Fruit fly (Drosophila melanogaster) whole organism, embryonic: ENCODE measurements around the gene CG31161.

ENCODE experiments used
- BEAF-32 ChIP-seq: fragments of 200-800 bp; sonication (Bioruptor generic); optimal IDR thresholded peaks from 3 replicates; lab custom pipeline; 2017; ENCODE audit warnings: missing biosample characterization, missing genetic modification characterization, mild to moderate bottlenecking, moderate library complexity, missing genetic modification reagents
- CG10209 ChIP-seq: fragments of 200-800 bp; sonication (Bioruptor generic); optimal IDR thresholded peaks from 3 replicates; lab custom pipeline; 2017; ENCODE audit warnings: missing biosample characterization, mild to moderate bottlenecking, missing genetic modification characterization, missing genetic modification reagents
- CG10979 ChIP-seq: fragments of 200-800 bp; sonication (Bioruptor generic); optimal IDR thresholded peaks from 2 replicates; lab custom pipeline; 2018; ENCODE audit warnings: missing biosample characterization, mild to moderate bottlenecking, missing genetic modification characterization, moderate library complexity
- CG11560 ChIP-seq: fragments of 200-800 bp; sonication (Bioruptor generic); IDR thresholded peaks from 3 replicates; pipeline ENCODE4 v1.3.6; 2022; ENCODE audit warnings: missing biosample characterization, missing genetic modification characterization
- CG11695 ChIP-seq: fragments of 200-800 bp; sonication (Bioruptor generic); IDR thresholded peaks from 3 replicates; pipeline ENCODE4 v1.3.6; 2022; ENCODE audit warnings: missing biosample characterization, missing genetic modification characterization
- CG11696 ChIP-seq: fragments of 200-800 bp; sonication (Bioruptor generic); IDR thresholded peaks from 2 replicates; pipeline ENCODE4 v1.3.6; 2022; ENCODE audit warnings: missing biosample characterization, missing genetic modification characterization
- CG12659 ChIP-seq: fragments of 200-800 bp; sonication (Bioruptor generic); optimal IDR thresholded peaks from 3 replicates; lab custom pipeline; 2017; ENCODE audit warnings: mild to moderate bottlenecking, missing biosample characterization, missing genetic modification reagents, missing genetic modification characterization
- CG14965 ChIP-seq: fragments of 200-800 bp; sonication (Bioruptor generic); optimal IDR thresholded peaks from 2 replicates; lab custom pipeline; 2016; ENCODE audit warnings: missing biosample characterization, missing genetic modification characterization, borderline replicate concordance
- CG16779 ChIP-seq: fragments of 200-800 bp; sonication (Bioruptor generic); IDR thresholded peaks from 2 replicates; pipeline ENCODE4 v1.3.6; 2022; ENCODE audit warnings: missing biosample characterization, missing genetic modification characterization
- CG1792 ChIP-seq: fragments of 200-800 bp; sonication (Bioruptor generic); optimal IDR thresholded peaks from 2 replicates; lab custom pipeline; 2016; ENCODE audit warnings: missing biosample characterization, missing genetic modification characterization
- CG18619 ChIP-seq: fragments of 200-800 bp; sonication (Bioruptor generic); optimal IDR thresholded peaks from 3 replicates; lab custom pipeline; 2017; ENCODE audit warnings: missing biosample characterization, mild to moderate bottlenecking, missing genetic modification characterization
- CG2129 ChIP-seq: fragments of 200-800 bp; sonication (Bioruptor generic); IDR thresholded peaks from 2 replicates; pipeline ENCODE4 v1.3.6; 2022; ENCODE audit warnings: missing biosample characterization, missing genetic modification characterization; ENCODE audit not compliant: partially characterized antibody
- CG2202 ChIP-seq: fragments of 200-800 bp; sonication (Bioruptor generic); optimal IDR thresholded peaks from 2 replicates; lab custom pipeline; 2018; ENCODE audit warnings: missing biosample characterization, mild to moderate bottlenecking, missing genetic modification characterization
- CG2678 ChIP-seq: fragments of 200-800 bp; sonication (Bioruptor generic); optimal IDR thresholded peaks from 3 replicates; lab custom pipeline; 2019; ENCODE audit warnings: missing biosample characterization, mild to moderate bottlenecking, missing genetic modification characterization, moderate library complexity
- CG31224 ChIP-seq: fragments of 200-800 bp; sonication (Bioruptor generic); IDR thresholded peaks from 2 replicates; pipeline ENCODE4 v1.3.6; 2022; ENCODE audit warnings: missing biosample characterization, missing genetic modification characterization
- CG3281 ChIP-seq: fragments of 200-800 bp; sonication (Bioruptor generic); optimal IDR thresholded peaks from 3 replicates; lab custom pipeline; 2017; ENCODE audit warnings: missing biosample characterization, mild to moderate bottlenecking, missing genetic modification characterization
- CG7556 ChIP-seq: fragments of 200-800 bp; sonication (Bioruptor generic); optimal IDR thresholded peaks from 2 replicates; lab custom pipeline; 2017; ENCODE audit warnings: missing biosample characterization, mild to moderate bottlenecking, missing genetic modification characterization
- CG7786 ChIP-seq: fragments of 200-800 bp; sonication (Bioruptor generic); optimal IDR thresholded peaks from 2 replicates; lab custom pipeline; 2016; ENCODE audit warnings: missing biosample characterization, missing genetic modification characterization
- CG7987 ChIP-seq: fragments of 200-800 bp; sonication (Bioruptor generic); optimal IDR thresholded peaks from 2 replicates; lab custom pipeline; 2018; ENCODE audit warnings: missing biosample characterization, mild to moderate bottlenecking, missing genetic modification characterization, moderate library complexity
- Chrac-16 ChIP-seq: fragments of 200-800 bp; sonication (Bioruptor generic); optimal IDR thresholded peaks from 3 replicates; lab custom pipeline; 2016; ENCODE audit warnings: missing biosample characterization, missing genetic modification characterization
- D ChIP-seq, 2 experiments: fragments of 200-800 bp in 1 of 2; fragments of >200 bp in 1 of 2; sonication (Bioruptor generic) in 1 of 2; optimal IDR thresholded peaks; 2 replicates in 1 of 2; 3 replicates in 1 of 2; lab custom pipeline; 2017; ENCODE audit warnings: mild to moderate bottlenecking in 1 of 2, missing biosample characterization in 1 of 2, missing genetic modification characterization in 1 of 2, missing genetic modification reagents in 1 of 2
- Drgx ChIP-seq: fragments of 200-800 bp; sonication (Bioruptor generic); IDR thresholded peaks from 2 replicates; pipeline ENCODE4 v1.3.6; 2022; ENCODE audit warnings: missing biosample characterization, missing genetic modification characterization
- HLH3B ChIP-seq: fragments of 200-800 bp; sonication (Bioruptor generic); IDR thresholded peaks from 2 replicates; pipeline ENCODE4 v1.3.6; 2022; ENCODE audit warnings: missing biosample characterization, missing genetic modification characterization
- HLH54F ChIP-seq: fragments of 200-800 bp; sonication (Bioruptor generic); optimal IDR thresholded peaks from 3 replicates; lab custom pipeline; 2016; ENCODE audit warnings: missing biosample characterization, missing genetic modification characterization
- Mad ChIP-seq: fragments of 200-800 bp; sonication (Bioruptor generic); optimal IDR thresholded peaks from 2 replicates; lab custom pipeline; 2016; ENCODE audit warnings: missing biosample characterization, missing genetic modification characterization
- Meics ChIP-seq: fragments of 200-800 bp; sonication (Bioruptor generic); optimal IDR thresholded peaks from 2 replicates; lab custom pipeline; 2017; ENCODE audit warnings: missing biosample characterization, mild to moderate bottlenecking, missing genetic modification characterization
- Mrtf ChIP-seq: fragments of 200-800 bp; sonication (Bioruptor generic); IDR thresholded peaks from 3 replicates; pipeline ENCODE4 v1.3.6; 2022; ENCODE audit warnings: missing biosample characterization, missing genetic modification characterization
- Oaz ChIP-seq: fragments of 200-800 bp; sonication (Bioruptor generic); IDR thresholded peaks from 2 replicates; pipeline ENCODE4 v1.3.6; 2022; ENCODE audit warnings: missing biosample characterization, missing genetic modification characterization
- amos ChIP-seq: fragments of 200-800 bp; sonication (Bioruptor generic); IDR thresholded peaks from 2 replicates; pipeline ENCODE4 v1.3.6; 2022; ENCODE audit warnings: missing biosample characterization, missing genetic modification characterization; ENCODE audit not compliant: partially characterized antibody
- ara ChIP-seq: fragments of 200-800 bp; sonication (Bioruptor generic); IDR thresholded peaks from 2 replicates; pipeline ENCODE4 v1.3.6; 2022; ENCODE audit warnings: missing biosample characterization, missing genetic modification characterization
- bcd ChIP-seq: fragments of 200-800 bp; sonication (Bioruptor generic); optimal IDR thresholded peaks from 2 replicates; lab custom pipeline; 2017; ENCODE audit warnings: missing biosample characterization, mild to moderate bottlenecking, missing genetic modification characterization
- corto ChIP-seq: fragments of 200-800 bp; sonication (Bioruptor generic); optimal IDR thresholded peaks from 2 replicates; lab custom pipeline; 2016; ENCODE audit warnings: missing biosample characterization, mild to moderate bottlenecking, missing genetic modification characterization, moderate library complexity
- dati ChIP-seq: fragments of 200-800 bp; sonication (Bioruptor generic); IDR thresholded peaks from 2 replicates; pipeline ENCODE4 v1.3.6; 2022; ENCODE audit warnings: missing biosample characterization, missing genetic modification characterization
- disco-r ChIP-seq: fragments of 200-800 bp; sonication (Bioruptor generic); optimal IDR thresholded peaks from 2 replicates; lab custom pipeline; 2016; ENCODE audit warnings: missing biosample characterization, missing genetic modification characterization
- dmrt11E ChIP-seq: fragments of 200-800 bp; sonication (Bioruptor generic); optimal IDR thresholded peaks from 3 replicates; lab custom pipeline; 2018; ENCODE audit warnings: missing biosample characterization, mild to moderate bottlenecking, missing genetic modification characterization, moderate library complexity
- ems ChIP-seq: fragments of 200-800 bp; sonication (Bioruptor generic); optimal IDR thresholded peaks from 3 replicates; lab custom pipeline; 2016; ENCODE audit warnings: missing biosample characterization, missing genetic modification characterization
- fd3F ChIP-seq: fragments of 200-800 bp; sonication (Bioruptor generic); optimal IDR thresholded peaks from 2 replicates; lab custom pipeline; 2018; ENCODE audit warnings: missing biosample characterization, mild to moderate bottlenecking, missing genetic modification characterization, moderate library complexity
- gfzf ChIP-seq: fragments of 200-800 bp; sonication (Bioruptor generic); optimal IDR thresholded peaks from 2 replicates; lab custom pipeline; 2016; ENCODE audit warnings: missing biosample characterization, mild to moderate bottlenecking, missing genetic modification characterization, moderate library complexity
- luna ChIP-seq: fragments of 200-800 bp; sonication (Bioruptor generic); optimal IDR thresholded peaks from 2 replicates; lab custom pipeline; 2016; ENCODE audit warnings: missing biosample characterization, missing genetic modification characterization
- mam ChIP-seq: fragments of 200-800 bp; sonication (Bioruptor generic); optimal IDR thresholded peaks from 3 replicates; lab custom pipeline; 2016; ENCODE audit warnings: missing biosample characterization, missing genetic modification characterization
- nom ChIP-seq: fragments of 200-800 bp; sonication (Bioruptor generic); optimal IDR thresholded peaks from 2 replicates; lab custom pipeline; 2017; ENCODE audit warnings: missing biosample characterization, missing genetic modification characterization, mild to moderate bottlenecking, moderate library complexity, missing genetic modification reagents
- pb ChIP-seq: fragments of 200-800 bp; sonication (Bioruptor generic); optimal IDR thresholded peaks from 3 replicates; lab custom pipeline; 2016; ENCODE audit warnings: missing biosample characterization, missing genetic modification characterization
- pita ChIP-seq: fragments of 200-800 bp; sonication (Bioruptor generic); optimal IDR thresholded peaks from 2 replicates; lab custom pipeline; 2017; ENCODE audit warnings: missing biosample characterization, mild to moderate bottlenecking, missing genetic modification characterization
- rib ChIP-seq: fragments of 200-800 bp; sonication (Bioruptor generic); IDR thresholded peaks from 2 replicates; pipeline ENCODE4 v1.3.6; 2022; ENCODE audit warnings: missing biosample characterization, missing genetic modification characterization
- run ChIP-seq: fragments of 200-800 bp; sonication (Bioruptor generic); optimal IDR thresholded peaks from 3 replicates; lab custom pipeline; 2018; ENCODE audit warnings: missing biosample characterization, mild to moderate bottlenecking, missing genetic modification characterization
- scrt ChIP-seq: fragments of 200-800 bp; sonication (Bioruptor generic); optimal IDR thresholded peaks from 2 replicates; lab custom pipeline; 2018; ENCODE audit warnings: missing biosample characterization, mild to moderate bottlenecking, missing genetic modification characterization, moderate library complexity
- sob ChIP-seq: fragments of 200-800 bp; sonication (Bioruptor generic); IDR thresholded peaks from 2 replicates; pipeline ENCODE4 v1.3.6; 2022; ENCODE audit warnings: missing biosample characterization, missing genetic modification characterization
- ssp ChIP-seq: fragments of 200-800 bp; sonication (Bioruptor generic); IDR thresholded peaks from 2 replicates; pipeline ENCODE4 v1.3.6; 2022; ENCODE audit warnings: missing biosample characterization, missing genetic modification characterization
- tin ChIP-seq: fragments of 200-800 bp; sonication (Bioruptor generic); optimal IDR thresholded peaks from 3 replicates; lab custom pipeline; 2016; ENCODE audit warnings: missing biosample characterization, missing genetic modification characterization
- zen ChIP-seq: fragments of 200-800 bp; sonication (Bioruptor generic); optimal IDR thresholded peaks from 3 replicates; lab custom pipeline; 2018; ENCODE audit warnings: missing biosample characterization, mild to moderate bottlenecking, missing genetic modification characterization, moderate library complexity
- zfh2 ChIP-seq: fragments of 200-800 bp; sonication (Bioruptor generic); optimal IDR thresholded peaks from 2 replicates; lab custom pipeline; 2016; ENCODE audit warnings: missing biosample characterization, missing genetic modification characterization

The CG31161 gene

DNA sequence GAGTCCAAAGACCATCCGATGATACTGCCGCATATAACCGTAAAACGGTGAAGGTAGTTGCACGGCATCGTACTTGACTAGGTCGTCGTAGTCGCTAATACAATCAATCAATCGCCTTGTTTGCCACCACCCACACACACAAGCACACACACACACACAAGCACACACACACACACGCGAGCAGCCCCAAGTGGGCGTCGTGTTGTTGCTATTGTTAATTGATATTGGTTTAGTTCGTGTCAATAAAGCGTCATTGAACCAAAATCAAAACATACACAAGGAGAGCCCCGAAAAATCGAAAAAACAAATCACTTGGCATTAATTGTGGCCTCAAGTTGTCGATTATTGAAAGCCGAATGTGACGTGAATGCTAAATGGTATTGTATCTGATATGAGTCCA lies 19.9 kb upstream of the CG31161 start (continued):
- no peak; the same call in 1 of the 2 replicates for TF ChIP-seq CG11696 (GFP tag; lab: Robert Waterston, UW)
- TF ChIP-seq fd3F (GFP tag; lab: Kevin White, UChicago) = peak; percentile 37
- TF ChIP-seq corto = no peak
- no peak for TF ChIP-seq HLH54F
- TF ChIP-seq zfh2 (GFP tag; lab: Kevin White, UChicago) = no peak
- no peak for TF ChIP-seq Chrac-16 (GFP tag; lab: Kevin White, UChicago)
- peak; percentile 29 for TF ChIP-seq bcd (GFP tag; lab: Kevin White, UChicago)
- no peak for TF ChIP-seq BEAF-32
- TF ChIP-seq ssp (GFP tag; lab: Robert Waterston, UW) = no peak
- TF ChIP-seq CG7556 (GFP tag; lab: Kevin White, UChicago) = peak; percentile 57
- TF ChIP-seq sob (GFP tag; lab: Robert Waterston, UW) = peak; percentile 64; the same call in 1 of the 2 replicates
- TF ChIP-seq CG1792 (GFP tag; lab: Kevin White, UChicago) = peak; percentile 25
- no peak for TF ChIP-seq nom
- peak; percentile 76 for TF ChIP-seq CG7987 (GFP tag; lab: Kevin White, UChicago)
- TF ChIP-seq ara = peak; percentile 56
- peak; percentile 29 for TF ChIP-seq CG3281
- no peak for TF ChIP-seq CG2129
- no peak for TF ChIP-seq CG11560 (tag; lab: Robert Waterston, UW)
- TF ChIP-seq Mrtf (GFP tag; lab: Robert Waterston, UW) = no peak
- no peak for TF ChIP-seq CG16779 (GFP tag; lab: Robert Waterston, UW)
- TF ChIP-seq rib = no peak
- TF ChIP-seq Oaz (GFP tag; lab: Robert Waterston, UW) = no peak
- TF ChIP-seq luna (GFP tag; lab: Kevin White, UChicago) = peak; percentile 40
- no peak for TF ChIP-seq run (tag; lab: Kevin White, UChicago)
- peak; percentile 73; the same call in 2 of the 3 replicates for TF ChIP-seq CG11695
- TF ChIP-seq CG12659 (GFP tag; lab: Kevin White, UChicago) = peak; percentile 19
- TF ChIP-seq gfzf (GFP tag; lab: Kevin White, UChicago) = no peak
- TF ChIP-seq scrt = peak; percentile 12
- no peak for TF ChIP-seq tin (GFP tag; lab: Kevin White, UChicago)
- TF ChIP-seq CG7786 = peak; percentile 32
- TF ChIP-seq pita (GFP tag; lab: Kevin White, UChicago) = no peak
- no peak for TF ChIP-seq ems (GFP tag; lab: Kevin White, UChicago)
- TF ChIP-seq Meics (GFP tag; lab: Kevin White, UChicago) = peak; percentile 50
- no peak for TF ChIP-seq pb (GFP tag; lab: Kevin White, UChicago)
- TF ChIP-seq CG2678 (tag; lab: Kevin White, UChicago) = peak; percentile 68
- TF ChIP-seq Drgx (GFP tag; lab: Robert Waterston, UW) = no peak
- no peak for TF ChIP-seq dati (GFP tag; lab: Robert Waterston, UW)
- TF ChIP-seq CG10979 (tag; lab: Kevin White, UChicago) = no peak
- TF ChIP-seq D (optimal IDR thresholded peaks at IDR 0.05; lab: Kevin White, UChicago) = no peak
- peak; percentile 1 for TF ChIP-seq D (GFP tag; optimal IDR thresholded peaks at IDR 0.05; lab: Kevin White, UChicago)
- TF ChIP-seq amos (GFP tag; lab: Robert Waterston, UW) = no peak
- no peak for TF ChIP-seq CG31224 (GFP tag; lab: Robert Waterston, UW)
- TF ChIP-seq mam = no peak
- TF ChIP-seq zen (tag; lab: Kevin White, UChicago) = no peak
- TF ChIP-seq CG14965 = peak; percentile 30
- peak; percentile 61 for TF ChIP-seq CG2202 (tag; lab: Kevin White, UChicago)
- peak; percentile 59; the same call in 1 of the 2 replicates for TF ChIP-seq HLH3B (GFP tag; lab: Robert Waterston, UW)
- TF ChIP-seq disco-r (GFP tag; lab: Kevin White, UChicago) = no peak
- TF ChIP-seq CG18619 = peak; percentile 29
- peak; percentile 62 for TF ChIP-seq CG10209
- peak; percentile 48 for TF ChIP-seq dmrt11E (tag; lab: Kevin White, UChicago)
- TF ChIP-seq Mad (GFP tag; lab: Kevin White, UChicago) = no peak
